Worm (Caenorhabditis elegans) whole organism, L3 larva: ENCODE data around the gene R13H9.6.

Experiments
- R02D3.7 ChIP-seq: fragments of 150-350 bp; optimal IDR thresholded peaks from 2 replicates; lab custom pipeline; 2014; ENCODE audit warnings: missing biosample characterization, missing genetic modification characterization
- aly-2 ChIP-seq: fragments of 150-350 bp; optimal IDR thresholded peaks from 2 replicates; lab custom pipeline; 2014; ENCODE audit warnings: missing biosample characterization, missing genetic modification characterization
- ceh-16 ChIP-seq: sonication (generic microtip); optimal IDR thresholded peaks from 2 replicates; lab custom pipeline; 2017; ENCODE audit warnings: missing biosample characterization, missing genetic modification characterization
- ceh-28 ChIP-seq: fragments of 150-350 bp; optimal IDR thresholded peaks from 2 replicates; lab custom pipeline; 2014; ENCODE audit warnings: missing biosample characterization, missing genetic modification reagents, missing genetic modification characterization
- ceh-82 ChIP-seq: fragments of 150-350 bp; optimal IDR thresholded peaks from 2 replicates; lab custom pipeline; 2014; ENCODE audit warnings: missing biosample characterization, missing genetic modification characterization
- ceh-9 ChIP-seq: sonication (generic microtip); optimal IDR thresholded peaks from 2 replicates; lab custom pipeline; 2018; ENCODE audit warnings: missing biosample characterization, missing genetic modification characterization
- daf-12 ChIP-seq: fragments of 150-350 bp; optimal IDR thresholded peaks from 2 replicates; lab custom pipeline; 2014; ENCODE audit warnings: missing biosample characterization, missing genetic modification reagents, missing genetic modification characterization
- egl-27 ChIP-seq: sonication (generic microtip); optimal IDR thresholded peaks from 4 replicates; lab custom pipeline; 2017; ENCODE audit warnings: missing biosample characterization, missing genetic modification reagents, missing genetic modification characterization
- egl-5 ChIP-seq: fragments of 150-350 bp; optimal IDR thresholded peaks from 2 replicates; lab custom pipeline; 2017; ENCODE audit warnings: missing biosample characterization, missing genetic modification reagents, missing genetic modification characterization, inconsistent platforms
- elt-2 ChIP-seq: sonication (generic microtip); optimal IDR thresholded peaks from 2 replicates; lab custom pipeline; 2016; ENCODE audit warnings: missing genetic modification reagents, mild to moderate bottlenecking, missing genetic modification characterization, missing compliant biosample characterization
- elt-3 ChIP-seq, 3 experiments: fragments of 150-350 bp in 1 of 3; sonication (generic microtip) in 2 of 3; optimal IDR thresholded peaks; 2 replicates in 2 of 3; 4 replicates in 1 of 3; lab custom pipeline; 2014 to 2017; ENCODE audit warnings: missing biosample characterization in 3 of 3, missing genetic modification characterization in 3 of 3
- fkh-10 ChIP-seq: sonication (generic microtip); optimal IDR thresholded peaks from 2 replicates; lab custom pipeline; 2017; ENCODE audit warnings: missing biosample characterization, missing genetic modification reagents, missing genetic modification characterization
- fkh-2 ChIP-seq: fragments of 150-350 bp; optimal IDR thresholded peaks from 2 replicates; lab custom pipeline; 2014; ENCODE audit warnings: missing biosample characterization, missing genetic modification reagents, missing genetic modification characterization
- fos-1 ChIP-seq: fragments of 150-350 bp; optimal IDR thresholded peaks from 2 replicates; lab custom pipeline; 2014; ENCODE audit warnings: missing biosample characterization, missing genetic modification characterization
- hmg-11 ChIP-seq: sonication (generic microtip); optimal IDR thresholded peaks from 2 replicates; lab custom pipeline; 2016; ENCODE audit warnings: missing genetic modification characterization, missing compliant biosample characterization
- jun-1 ChIP-seq: fragments of 150-350 bp; optimal IDR thresholded peaks from 2 replicates; lab custom pipeline; 2014; ENCODE audit warnings: missing biosample characterization, missing genetic modification reagents, missing genetic modification characterization
- lin-15B ChIP-seq: fragments of 150-350 bp; optimal IDR thresholded peaks from 2 replicates; lab custom pipeline; 2014; ENCODE audit warnings: missing biosample characterization, missing genetic modification characterization
- lin-39 ChIP-seq: fragments of 150-350 bp; optimal IDR thresholded peaks from 2 replicates; lab custom pipeline; 2018; ENCODE audit warnings: missing biosample characterization, missing genetic modification reagents, missing genetic modification characterization
- mml-1 ChIP-seq: fragments of 150-350 bp; sonication (generic microtip); optimal IDR thresholded peaks from 3 replicates; lab custom pipeline; 2014; ENCODE audit warnings: missing biosample characterization, missing genetic modification characterization
- nfya-1 ChIP-seq: sonication (generic microtip); optimal IDR thresholded peaks from 2 replicates; lab custom pipeline; 2017; ENCODE audit warnings: missing genetic modification characterization, mild to moderate bottlenecking, missing compliant biosample characterization, antibody characterized with exemption, moderate library complexity; ENCODE audit not compliant: insufficient read depth
- nhr-12 ChIP-seq: fragments of 150-350 bp; optimal IDR thresholded peaks from 2 replicates; lab custom pipeline; 2014; ENCODE audit warnings: missing biosample characterization, missing genetic modification characterization
- nhr-23 ChIP-seq: fragments of 150-350 bp; optimal IDR thresholded peaks from 2 replicates; lab custom pipeline; 2014; ENCODE audit warnings: missing biosample characterization, missing genetic modification reagents, missing genetic modification characterization
- nhr-28 ChIP-seq: fragments of 150-350 bp; optimal IDR thresholded peaks from 2 replicates; lab custom pipeline; 2014; ENCODE audit warnings: missing biosample characterization, missing genetic modification characterization
- nhr-43 ChIP-seq: sonication (generic microtip); optimal IDR thresholded peaks from 2 replicates; lab custom pipeline; 2016; ENCODE audit warnings: mild to moderate bottlenecking, missing genetic modification characterization, missing compliant biosample characterization; ENCODE audit not compliant: poor library complexity, severe bottlenecking
- nhr-67 ChIP-seq: fragments of 150-350 bp; optimal IDR thresholded peaks from 2 replicates; lab custom pipeline; 2014; ENCODE audit warnings: missing biosample characterization, missing genetic modification characterization
- nhr-76 ChIP-seq: fragments of 150-350 bp; sonication (generic microtip); optimal IDR thresholded peaks from 5 replicates; lab custom pipeline; 2014; ENCODE audit warnings: missing biosample characterization, missing genetic modification characterization
- nhr-77 ChIP-seq: fragments of 150-350 bp; optimal IDR thresholded peaks from 2 replicates; lab custom pipeline; 2014; ENCODE audit warnings: missing biosample characterization, missing genetic modification characterization
- sea-2 ChIP-seq: fragments of 150-350 bp; sonication (generic microtip); optimal IDR thresholded peaks from 4 replicates; lab custom pipeline; 2014; ENCODE audit warnings: missing biosample characterization, missing genetic modification reagents, missing genetic modification characterization
- snpc-4 ChIP-seq: fragments of 150-350 bp; optimal IDR thresholded peaks from 2 replicates; lab custom pipeline; 2014; ENCODE audit warnings: missing biosample characterization, missing genetic modification characterization
- tbx-2 ChIP-seq: sonication (generic microtip); optimal IDR thresholded peaks from 2 replicates; lab custom pipeline; 2016; ENCODE audit warnings: mild to moderate bottlenecking, missing genetic modification characterization, missing compliant biosample characterization
- unc-39 ChIP-seq: sonication (generic microtip); optimal IDR thresholded peaks from 4 replicates; lab custom pipeline; 2017; ENCODE audit warnings: missing biosample characterization, missing genetic modification characterization
- unc-62 ChIP-seq: fragments of 150-350 bp; sonication (generic microtip); optimal IDR thresholded peaks from 4 replicates; lab custom pipeline; 2014; ENCODE audit warnings: missing biosample characterization, missing genetic modification reagents, missing genetic modification characterization
- zag-1 ChIP-seq: fragments of 150-350 bp; optimal IDR thresholded peaks from 2 replicates; lab custom pipeline; 2014; ENCODE audit warnings: missing biosample characterization, missing genetic modification characterization
- ztf-11 ChIP-seq: fragments of 150-350 bp; optimal IDR thresholded peaks from 2 replicates; lab custom pipeline; 2014; ENCODE audit warnings: missing biosample characterization, missing genetic modification characterization
- ztf-4 ChIP-seq: fragments of 150-350 bp; optimal IDR thresholded peaks from 2 replicates; lab custom pipeline; 2014; ENCODE audit warnings: missing biosample characterization, missing genetic modification characterization

The R13H9.6 gene

ce11 chrIV:5038744-5039143 is 29.7 kb downstream of the R13H9.6 start:
- no peak for TF ChIP-seq nhr-43 (tag; lab: Kevin White, UChicago)
- peak; percentile 35 for TF ChIP-seq snpc-4 (tag; lab: Kevin White, UChicago)

- TF ChIP-seq daf-12 (tag; lab: Kevin White, UChicago) (no peak), tbx-2 (tag; lab: Kevin White, UChicago) (no peak), ztf-4 (no peak), egl-27 (tag; lab: Kevin White, UChicago) (no peak), nfya-1 (tag; lab: Kevin White, UChicago) (no peak), nhr-12 (no peak)
- TF ChIP-seq, all 47 proteins: peak for 0
These were observed 31.0 kb downstream of the R13H9.6 start, which contains the start of gene C09B9.1 for ce11 chrIV:5037489-5037888. C09B9.1 (plus strand) TSS chrIV:5037789.

- TF ChIP-seq unc-39 (tag; lab: Kevin White, UChicago) (no peak), jun-1 (no peak), fkh-10 (GFP tag; lab: Kevin White, UChicago) (no peak), nhr-76 (tag; lab: Kevin White, UChicago) (no peak), lin-15B (no peak), ceh-9 (tag; lab: Kevin White, UChicago) (no peak), nhr-23 (tag; lab: Kevin White, UChicago) (no peak), elt-2 (tag; lab: Kevin White, UChicago) (no peak), egl-5 (tag; lab: Kevin White, UChicago) (no peak), ceh-82 (no peak), R02D3.7 (tag; lab: Kevin White, UChicago) (no peak), nhr-28 (tag; lab: Kevin White, UChicago) (no peak), zag-1 (tag; lab: Kevin White, UChicago) (no peak), nhr-67 (tag; lab: Kevin White, UChicago) (no peak), ztf-11 (tag; lab: Kevin White, UChicago) (no peak)
These were observed 35.2 kb downstream of the R13H9.6 start, which contains the start of gene C09B9.4 for ce11 chrIV:5033276-5033675. C09B9.4 (minus strand) TSS chrIV:5033376.

- TF ChIP-seq jun-1 (no peak), ztf-4 (no peak), fkh-10 (GFP tag; lab: Kevin White, UChicago) (no peak), egl-5 (tag; lab: Kevin White, UChicago) (no peak), ceh-28 (no peak), nhr-77 (tag; lab: Kevin White, UChicago) (no peak), zag-1 (tag; lab: Kevin White, UChicago) (no peak)
These were observed 37.1 kb downstream of the R13H9.6 start for ce11 chrIV:5031346-5031745.

ce11 chrIV:5028978-5029377 is 39.5 kb downstream of the R13H9.6 start, which contains the start of the genes best-6 and C09B9.2:
best-6 (minus strand) TSS chrIV:5029078.
C09B9.2 (plus strand) TSS chrIV:5029291.
- TF ChIP-seq fos-1: no peak
- no peak for TF ChIP-seq aly-2 (tag; lab: Kevin White, UChicago)
- no peak for TF ChIP-seq fkh-2
- no peak for TF ChIP-seq elt-3 (tag; optimal IDR thresholded peaks at IDR 0.05; lab: Kevin White, UChicago)
- TF ChIP-seq ztf-4: no peak
- no peak for TF ChIP-seq nhr-76 (tag; lab: Kevin White, UChicago)
- no peak for TF ChIP-seq lin-15B
- no peak for TF ChIP-seq nhr-77 (tag; lab: Kevin White, UChicago)
- no peak for TF ChIP-seq snpc-4 (tag; lab: Kevin White, UChicago)
- TF ChIP-seq lin-39: no peak
- TF ChIP-seq tbx-2 (tag; lab: Kevin White, UChicago): no peak
- no peak for TF ChIP-seq unc-62 (GFP tag; lab: Kevin White, UChicago)
- no peak for TF ChIP-seq hmg-11 (tag; lab: Kevin White, UChicago)
- no peak for TF ChIP-seq nhr-67 (tag; lab: Kevin White, UChicago)
- TF ChIP-seq mml-1 (tag; lab: Kevin White, UChicago): no peak
- TF ChIP-seq sea-2 (GFP tag; lab: Kevin White, UChicago): no peak
- TF ChIP-seq ceh-16 (tag; lab: Kevin White, UChicago): no peak
- TF ChIP-seq egl-27 (tag; lab: Kevin White, UChicago): no peak
- TF ChIP-seq ztf-11 (tag; lab: Kevin White, UChicago): no peak
